Fruit fly (Drosophila melanogaster) whole organism, embryonic: Measurements from ENCODE around the gene Cdc5.
A peak's percentile ranks its signal among the peaks of the same experiment; 100 is the strongest.

ENCODE experiments used
- Adf1 ChIP-seq: fragments of 200-800 bp; sonication (Bioruptor generic); IDR thresholded peaks from 2 replicates; pipeline ENCODE4 v1.3.6; 2022; ENCODE audit warnings: missing biosample characterization, missing genetic modification characterization
- Bgb ChIP-seq: fragments of 200-800 bp; sonication (Bioruptor generic); IDR thresholded peaks from 2 replicates; pipeline ENCODE4 v1.3.6; 2022; ENCODE audit warnings: missing biosample characterization, missing genetic modification characterization; ENCODE audit not compliant: partially characterized antibody
- CG10431 ChIP-seq: fragments of 200-800 bp; sonication (Bioruptor generic); optimal IDR thresholded peaks from 3 replicates; lab custom pipeline; 2018; ENCODE audit warnings: missing biosample characterization, mild to moderate bottlenecking, missing genetic modification characterization
- CG10462 ChIP-seq: fragments of 200-800 bp; sonication (Bioruptor generic); optimal IDR thresholded peaks from 2 replicates; lab custom pipeline; 2016; ENCODE audit warnings: missing biosample characterization, missing genetic modification characterization
- CG13894 ChIP-seq: fragments of 200-800 bp; sonication (Bioruptor generic); optimal IDR thresholded peaks from 3 replicates; lab custom pipeline; 2018; ENCODE audit warnings: missing biosample characterization, mild to moderate bottlenecking, missing genetic modification characterization, moderate library complexity
- CG15011 ChIP-seq: fragments of 200-800 bp; sonication (Bioruptor generic); optimal IDR thresholded peaks from 3 replicates; lab custom pipeline; 2018; ENCODE audit warnings: missing biosample characterization, mild to moderate bottlenecking, missing genetic modification characterization
- CG18599 ChIP-seq: fragments of 200-800 bp; sonication (Bioruptor generic); optimal IDR thresholded peaks from 3 replicates; lab custom pipeline; 2017; ENCODE audit warnings: missing biosample characterization, missing genetic modification characterization, mild to moderate bottlenecking, moderate library complexity, missing genetic modification reagents
- CG18764 ChIP-seq: fragments of 200-800 bp; sonication (Bioruptor generic); optimal IDR thresholded peaks from 3 replicates; lab custom pipeline; 2016; ENCODE audit warnings: missing biosample characterization, missing genetic modification characterization
- CG34376 ChIP-seq: fragments of 200-800 bp; sonication (Bioruptor generic); optimal IDR thresholded peaks from 2 replicates; lab custom pipeline; 2018; ENCODE audit warnings: missing biosample characterization, mild to moderate bottlenecking, missing genetic modification characterization
- CG3847 ChIP-seq: fragments of 200-800 bp; sonication (Bioruptor generic); IDR thresholded peaks from 2 replicates; pipeline ENCODE4 v1.3.6; 2022; ENCODE audit warnings: missing biosample characterization, missing genetic modification characterization
- CG4404 ChIP-seq: fragments of 200-800 bp; sonication (Bioruptor generic); IDR thresholded peaks from 2 replicates; pipeline ENCODE4 v1.3.6; 2022; ENCODE audit warnings: missing biosample characterization, missing genetic modification characterization
- CG6765 ChIP-seq: fragments of 200-800 bp; sonication (Bioruptor generic); optimal IDR thresholded peaks from 3 replicates; lab custom pipeline; 2017; ENCODE audit warnings: missing biosample characterization, mild to moderate bottlenecking, missing genetic modification characterization
- CG6813 ChIP-seq: fragments of 200-800 bp; sonication (Bioruptor generic); optimal IDR thresholded peaks from 2 replicates; lab custom pipeline; 2017; ENCODE audit warnings: missing biosample characterization, missing genetic modification characterization, mild to moderate bottlenecking, moderate library complexity, missing genetic modification reagents
- CG6854 ChIP-seq: fragments of 200-800 bp; sonication (Bioruptor generic); optimal IDR thresholded peaks from 3 replicates; lab custom pipeline; 2017; ENCODE audit warnings: missing biosample characterization, mild to moderate bottlenecking, missing genetic modification characterization
- CG7745 ChIP-seq: fragments of 200-800 bp; sonication (Bioruptor generic); optimal IDR thresholded peaks from 2 replicates; lab custom pipeline; 2018; ENCODE audit warnings: missing biosample characterization, mild to moderate bottlenecking, missing genetic modification characterization, moderate library complexity
- CG7987 ChIP-seq: fragments of 200-800 bp; sonication (Bioruptor generic); optimal IDR thresholded peaks from 2 replicates; lab custom pipeline; 2018; ENCODE audit warnings: missing biosample characterization, mild to moderate bottlenecking, missing genetic modification characterization, moderate library complexity
- CG8089 ChIP-seq: fragments of 200-800 bp; sonication (Bioruptor generic); optimal IDR thresholded peaks from 3 replicates; lab custom pipeline; 2016; ENCODE audit warnings: missing biosample characterization, missing genetic modification characterization
- CTCF ChIP-seq: fragments of 200-800 bp; sonication (Bioruptor generic); optimal IDR thresholded peaks from 2 replicates; lab custom pipeline; 2017; ENCODE audit warnings: missing biosample characterization, mild to moderate bottlenecking, missing genetic modification characterization, moderate library complexity
- ERR ChIP-seq: fragments of 200-800 bp; sonication (Bioruptor generic); optimal IDR thresholded peaks from 2 replicates; lab custom pipeline; 2016; ENCODE audit warnings: missing biosample characterization, missing genetic modification characterization
- Fer3 ChIP-seq: fragments of 200-800 bp; sonication (Bioruptor generic); optimal IDR thresholded peaks from 2 replicates; lab custom pipeline; 2018; ENCODE audit warnings: missing biosample characterization, mild to moderate bottlenecking, missing genetic modification characterization, moderate library complexity
- Hand ChIP-seq: fragments of 200-800 bp; sonication (Bioruptor generic); optimal IDR thresholded peaks from 2 replicates; lab custom pipeline; 2017; ENCODE audit warnings: mild to moderate bottlenecking, missing biosample characterization, missing genetic modification reagents, missing genetic modification characterization
- HmgD ChIP-seq: fragments of 200-800 bp; sonication (Bioruptor generic); optimal IDR thresholded peaks from 3 replicates; lab custom pipeline; 2016; ENCODE audit warnings: missing biosample characterization, missing genetic modification characterization
- Hr78 ChIP-seq, 2 experiments: fragments of 200-800 bp in 1 of 2; fragments of >200 bp in 1 of 2; sonication (Bioruptor generic) in 1 of 2; optimal IDR thresholded peaks; 2 replicates each; lab custom pipeline; 2017 to 2019; ENCODE audit warnings: missing biosample characterization in 2 of 2, missing genetic modification characterization in 2 of 2, mild to moderate bottlenecking in 1 of 2, moderate library complexity in 1 of 2
- NK7.1 ChIP-seq: fragments of 200-800 bp; sonication (Bioruptor generic); optimal IDR thresholded peaks from 3 replicates; lab custom pipeline; 2016; ENCODE audit warnings: missing biosample characterization, missing genetic modification characterization
- Oaz ChIP-seq: fragments of 200-800 bp; sonication (Bioruptor generic); IDR thresholded peaks from 2 replicates; pipeline ENCODE4 v1.3.6; 2022; ENCODE audit warnings: missing biosample characterization, missing genetic modification characterization
- Oli ChIP-seq: fragments of 200-800 bp; sonication (Bioruptor generic); optimal IDR thresholded peaks from 2 replicates; lab custom pipeline; 2018; ENCODE audit warnings: missing biosample characterization, mild to moderate bottlenecking, missing genetic modification characterization, moderate library complexity
- Taf1 ChIP-seq: fragments of 200-800 bp; sonication (Bioruptor generic); IDR thresholded peaks from 2 replicates; pipeline ENCODE4 v1.3.6; 2022; ENCODE audit warnings: missing biosample characterization, missing genetic modification characterization
- Trl ChIP-seq, 3 experiments: fragments of >200 bp in 2 of 3; fragments of 200-800 bp in 1 of 3; sonication (Bioruptor generic) in 1 of 3; optimal IDR thresholded peaks; 2 replicates in 1 of 3; 3 replicates in 2 of 3; lab custom pipeline; 2016 to 2017; ENCODE audit warnings: missing biosample characterization in 1 of 3, missing genetic modification characterization in 1 of 3
- ara ChIP-seq: fragments of 200-800 bp; sonication (Bioruptor generic); IDR thresholded peaks from 2 replicates; pipeline ENCODE4 v1.3.6; 2022; ENCODE audit warnings: missing biosample characterization, missing genetic modification characterization
- az2 ChIP-seq: fragments of 200-800 bp; sonication (Bioruptor generic); optimal IDR thresholded peaks from 3 replicates; lab custom pipeline; 2016; ENCODE audit warnings: missing biosample characterization, missing genetic modification characterization
- bbx ChIP-seq: fragments of 200-800 bp; sonication (Bioruptor generic); IDR thresholded peaks from 2 replicates; pipeline ENCODE4 v1.3.6; 2022; ENCODE audit warnings: missing biosample characterization, missing genetic modification characterization; ENCODE audit not compliant: partially characterized antibody
- bsh ChIP-seq, 2 experiments: fragments of 200-800 bp; sonication (Bioruptor generic); optimal IDR thresholded peaks; 2 replicates each; lab custom pipeline; 2017 to 2018; ENCODE audit warnings: mild to moderate bottlenecking in 2 of 2, missing biosample characterization in 2 of 2, missing genetic modification characterization in 2 of 2, moderate library complexity in 1 of 2
- chinmo ChIP-seq: fragments of 200-800 bp; sonication (Bioruptor generic); IDR thresholded peaks from 4 replicates; pipeline ENCODE4 v1.3.6; 2022; ENCODE audit warnings: missing biosample characterization, missing genetic modification characterization; ENCODE audit not compliant: partially characterized antibody
- chm ChIP-seq: fragments of 200-800 bp; sonication (Bioruptor generic); IDR thresholded peaks from 2 replicates; pipeline ENCODE4 v1.3.6; 2022; ENCODE audit warnings: missing biosample characterization, missing genetic modification characterization
- disco-r ChIP-seq: fragments of 200-800 bp; sonication (Bioruptor generic); optimal IDR thresholded peaks from 2 replicates; lab custom pipeline; 2016; ENCODE audit warnings: missing biosample characterization, missing genetic modification characterization
- gcm ChIP-seq: fragments of 200-800 bp; sonication (Bioruptor generic); optimal IDR thresholded peaks from 2 replicates; lab custom pipeline; 2019; ENCODE audit warnings: missing biosample characterization, mild to moderate bottlenecking, missing genetic modification characterization, moderate library complexity
- gsb-n ChIP-seq: fragments of 200-800 bp; sonication (Bioruptor generic); optimal IDR thresholded peaks from 3 replicates; lab custom pipeline; 2018; ENCODE audit warnings: missing biosample characterization, mild to moderate bottlenecking, missing genetic modification characterization
- gt ChIP-seq: fragments of 200-800 bp; sonication (Bioruptor generic); IDR thresholded peaks from 2 replicates; pipeline ENCODE4 v1.3.6; 2022; ENCODE audit warnings: missing biosample characterization, missing genetic modification characterization
- hb ChIP-seq: fragments of 200-800 bp; sonication (Bioruptor generic); IDR thresholded peaks from 3 replicates; pipeline ENCODE4 v1.3.6; 2022; ENCODE audit warnings: missing biosample characterization, missing genetic modification characterization; ENCODE audit not compliant: partially characterized antibody
- hkb ChIP-seq, 2 experiments: fragments of 200-800 bp in 1 of 2; fragments of >200 bp in 1 of 2; sonication (Bioruptor generic) in 1 of 2; IDR thresholded peaks in 1 of 2; optimal IDR thresholded peaks in 1 of 2; 2 replicates each; pipeline versions ENCODE4 v1.3.6 to Lab custom; 2017 to 2022; ENCODE audit warnings: missing biosample characterization in 1 of 2, missing genetic modification characterization in 1 of 2
- pnt ChIP-seq: fragments of 200-800 bp; sonication (Bioruptor generic); optimal IDR thresholded peaks from 3 replicates; lab custom pipeline; 2016; ENCODE audit warnings: missing biosample characterization, missing genetic modification characterization
- scrt ChIP-seq: fragments of 200-800 bp; sonication (Bioruptor generic); optimal IDR thresholded peaks from 2 replicates; lab custom pipeline; 2018; ENCODE audit warnings: missing biosample characterization, mild to moderate bottlenecking, missing genetic modification characterization, moderate library complexity
- sima ChIP-seq: fragments of 200-800 bp; sonication (Bioruptor generic); optimal IDR thresholded peaks from 2 replicates; lab custom pipeline; 2016; ENCODE audit warnings: missing biosample characterization, missing genetic modification characterization
- sna ChIP-seq: fragments of 200-800 bp; sonication (Bioruptor generic); IDR thresholded peaks from 2 replicates; pipeline ENCODE4 v1.3.6; 2022; ENCODE audit warnings: missing biosample characterization, missing genetic modification characterization; ENCODE audit not compliant: partially characterized antibody
- tin ChIP-seq: fragments of 200-800 bp; sonication (Bioruptor generic); optimal IDR thresholded peaks from 3 replicates; lab custom pipeline; 2016; ENCODE audit warnings: missing biosample characterization, missing genetic modification characterization
- z ChIP-seq: fragments of 200-800 bp; sonication (Bioruptor generic); IDR thresholded peaks from 3 replicates; pipeline ENCODE4 v1.3.6; 2022; ENCODE audit warnings: missing biosample characterization, missing genetic modification characterization
- zen ChIP-seq: fragments of 200-800 bp; sonication (Bioruptor generic); optimal IDR thresholded peaks from 3 replicates; lab custom pipeline; 2018; ENCODE audit warnings: missing biosample characterization, mild to moderate bottlenecking, missing genetic modification characterization, moderate library complexity

Cdc5 gene

DNA sequence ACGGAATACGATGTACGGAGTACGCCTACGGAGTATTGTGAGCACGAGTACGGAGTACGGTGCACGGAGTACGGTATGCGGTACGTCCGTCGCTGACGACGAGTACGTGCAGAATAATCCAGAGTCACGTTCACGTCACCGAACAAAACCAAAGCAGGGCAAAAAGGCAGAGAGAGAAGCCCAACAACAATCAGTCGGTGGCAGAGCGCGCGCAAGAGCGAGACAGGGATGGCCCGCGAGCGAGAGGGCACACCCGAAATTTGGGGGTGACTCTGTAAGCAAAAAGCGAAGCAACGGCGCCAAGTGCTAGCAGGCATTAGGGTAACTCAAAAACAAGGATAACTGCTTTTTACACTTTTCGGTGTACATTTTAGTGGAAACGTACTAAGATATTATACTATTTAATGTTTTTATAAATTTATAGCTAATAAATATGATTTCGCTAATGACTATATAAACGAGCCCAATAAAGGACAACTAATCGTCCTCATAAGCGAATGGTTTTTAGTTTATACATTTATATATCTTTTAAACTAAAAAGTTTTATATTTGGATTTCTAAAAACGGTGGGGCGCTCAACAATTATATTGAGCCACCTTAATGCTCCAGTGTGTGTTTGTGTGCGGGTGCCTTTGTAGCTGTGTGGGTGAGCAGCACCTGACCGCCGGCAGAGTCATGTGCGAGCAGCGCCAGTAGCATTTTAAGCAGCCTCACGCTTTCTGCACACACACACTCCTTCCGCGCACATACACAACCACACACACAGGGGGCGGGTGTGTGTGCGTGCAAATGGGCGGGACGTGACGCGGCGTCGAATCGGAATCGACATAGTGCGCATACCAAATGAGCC lies 16.3 kb upstream of the Cdc5 start (continued):
- TF ChIP-seq gsb-n = peak; percentile 86
- TF ChIP-seq ERR (GFP tag; lab: Kevin White, UChicago) = no peak
- TF ChIP-seq zen (tag; lab: Kevin White, UChicago) = peak; percentile 65
- TF ChIP-seq Bgb (GFP tag; lab: Robert Waterston, UW) = peak; percentile 14; the same call in 1 of the 2 replicates
- TF ChIP-seq Hand (GFP tag; lab: Kevin White, UChicago) = peak; percentile 94
- peak; percentile 93 for TF ChIP-seq CG6813
- peak; percentile 83 for TF ChIP-seq CG15011 (GFP tag; lab: Kevin White, UChicago)
- TF ChIP-seq sna (GFP tag; lab: Robert Waterston, UW) = no peak
- no peak for TF ChIP-seq chm (GFP tag; lab: Robert Waterston, UW)
- no peak for TF ChIP-seq CG7745 (tag; lab: Kevin White, UChicago)
- peak; percentile 92 for TF ChIP-seq gcm (GFP tag; lab: Kevin White, UChicago)
- peak; percentile 75 for TF ChIP-seq CG18764 (GFP tag; lab: Kevin White, UChicago)
- TF ChIP-seq Adf1 (GFP tag; lab: Robert Waterston, UW) = peak; percentile 6; the same call in 1 of the 2 replicates
- peak; percentile 98 for TF ChIP-seq CG18599 (GFP tag; lab: Kevin White, UChicago)
- TF ChIP-seq scrt (GFP tag; lab: Kevin White, UChicago) = peak; percentile 90
- TF ChIP-seq bsh (GFP tag; optimal IDR thresholded peaks at IDR 0.05; lab: Kevin White, UChicago) = peak in 1 of 2 experiments; percentile 94
- peak; percentile 39 for TF ChIP-seq CTCF (GFP tag; lab: Kevin White, UChicago)
- TF ChIP-seq NK7.1 (GFP tag; lab: Kevin White, UChicago) = no peak
- TF ChIP-seq Oli = peak; percentile 94
- peak; percentile 94 for TF ChIP-seq CG34376 (GFP tag; lab: Kevin White, UChicago)
- TF ChIP-seq chinmo (GFP tag; lab: Robert Waterston, UW) = no peak
- TF ChIP-seq disco-r = no peak
- peak; percentile 91 for TF ChIP-seq CG6854 (GFP tag; lab: Kevin White, UChicago)
- TF ChIP-seq Trl (optimal IDR thresholded peaks at IDR 0.05; lab: Kevin White, UChicago) = peak in 1 of 2 experiments; percentile 46
- TF ChIP-seq Trl (GFP tag; optimal IDR thresholded peaks at IDR 0.05; lab: Kevin White, UChicago) = no peak
- TF ChIP-seq gt (GFP tag; lab: Robert Waterston, UW) = no peak
- peak; percentile 83 for TF ChIP-seq tin (GFP tag; lab: Kevin White, UChicago)
- no peak for TF ChIP-seq HmgD (GFP tag; lab: Kevin White, UChicago)
- no peak for TF ChIP-seq sima
- TF ChIP-seq CG7987 (GFP tag; lab: Kevin White, UChicago) = peak; percentile 68
- TF ChIP-seq hkb (optimal IDR thresholded peaks at IDR 0.05; lab: Kevin White, UChicago) = no peak
- peak; percentile 90 for TF ChIP-seq hkb (GFP tag; IDR thresholded peaks at IDR 0.05; lab: Robert Waterston, UW)
- peak in 1 of 2 experiments; percentile 75 for TF ChIP-seq Hr78 (GFP tag; optimal IDR thresholded peaks at IDR 0.05; lab: Kevin White, UChicago)
- no peak; the same call in 1 of the 2 replicates for TF ChIP-seq Oaz
- TF ChIP-seq CG13894 = peak; percentile 90
- TF ChIP-seq hb (GFP tag; lab: Robert Waterston, UW) = no peak
- peak; percentile 67 for TF ChIP-seq CG3847
- TF ChIP-seq ara (GFP tag; lab: Robert Waterston, UW) = peak; percentile 66
- TF ChIP-seq Fer3 (tag; lab: Kevin White, UChicago) = peak; percentile 87
- TF ChIP-seq CG8089 (GFP tag; lab: Kevin White, UChicago) = no peak
- peak; percentile 84 for TF ChIP-seq az2 (GFP tag; lab: Kevin White, UChicago)
- TF ChIP-seq z = no peak
- peak; percentile 87 for TF ChIP-seq CG10431 (GFP tag; lab: Kevin White, UChicago)
- TF ChIP-seq CG6765 (GFP tag; lab: Kevin White, UChicago) = peak; percentile 94
- peak; percentile 65 for TF ChIP-seq CG4404
- 0 out of 2 replicates have a peak, but pooled peaks have one; percentile 34 for TF ChIP-seq bbx
- TF ChIP-seq pnt (GFP tag; lab: Kevin White, UChicago) = no peak
- peak; percentile 82 for TF ChIP-seq CG10462 (GFP tag; lab: Kevin White, UChicago)
- peak; percentile 54 for TF ChIP-seq Taf1 (GFP tag; lab: Robert Waterston, UW)
